Worm (Caenorhabditis elegans): ENCODE data around the gene R11D1.1.

Gene R11D1.1

DNA sequence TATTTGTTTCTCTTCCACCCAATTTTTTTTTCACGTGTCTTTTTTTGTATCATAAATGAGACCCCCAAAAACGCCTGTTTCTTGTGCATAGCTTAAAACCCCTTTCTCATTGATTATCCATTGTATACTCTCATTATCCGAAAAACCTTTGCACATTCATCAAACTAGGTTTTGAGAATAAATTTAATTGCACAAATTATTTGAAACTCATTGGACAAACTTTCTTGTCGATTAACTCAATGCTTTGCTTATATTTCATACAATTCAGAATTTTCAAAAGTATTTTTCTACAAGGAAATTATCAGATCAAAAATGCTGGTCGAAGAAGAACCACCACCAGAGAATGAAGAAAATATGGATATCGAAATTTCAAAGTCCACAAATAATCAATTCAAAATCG is at the start of gene R11D1.1:
Gene R11D1.1, plus strand, starts transcription at position 301 of the 400 bp plus-strand sequence.
- no peak for TF ChIP-seq elt-4 (tag; optimal IDR thresholded peaks at IDR 0.05)
- TF ChIP-seq ceh-19 (GFP tag; optimal IDR thresholded peaks at IDR 0.05), result no peak
- TF ChIP-seq nhr-11 (tag; optimal IDR thresholded peaks at IDR 0.05), result no peak
- TF ChIP-seq odd-2 (tag; optimal IDR thresholded peaks at IDR 0.05), result no peak
- TF ChIP-seq pax-1 (tag; optimal IDR thresholded peaks at IDR 0.05), result no peak
- no peak for TF ChIP-seq hlh-15 (tag; optimal IDR thresholded peaks at IDR 0.05)
- no peak for TF ChIP-seq Y22D7AL.16 (tag; optimal IDR thresholded peaks at IDR 0.05)
- no peak for TF ChIP-seq hlh-13 (GFP tag; optimal IDR thresholded peaks at IDR 0.05)
- TF ChIP-seq fkh-10 (GFP tag; optimal IDR thresholded peaks at IDR 0.05), result no peak
- no peak for TF ChIP-seq tbx-2 (tag; optimal IDR thresholded peaks at IDR 0.05)
- no peak for TF ChIP-seq mec-3 (tag; optimal IDR thresholded peaks at IDR 0.05; ENCODE audit: borderline replicate concordance)

ce11 chrV:12658142-12658541 is 46.0 kb upstream of the R11D1.1 start, which contains the start of gene W05B10.6:
W05B10.6 (minus strand) TSS chrV:12658242.
- TF ChIP-seq ceh-2 (tag; optimal IDR thresholded peaks at IDR 0.05) (no peak), rnt-1 (tag; optimal IDR thresholded peaks at IDR 0.05) (no peak), hlh-13 (GFP tag; optimal IDR thresholded peaks at IDR 0.05) (no peak), syd-9 (tag; optimal IDR thresholded peaks at IDR 0.05) (no peak), zip-5 (tag; optimal IDR thresholded peaks at IDR 0.05) (no peak), ets-4 (tag; optimal IDR thresholded peaks at IDR 0.05) (no peak), C08G9.2 (tag; optimal IDR thresholded peaks at IDR 0.05) (no peak), ztf-16 (tag; optimal IDR thresholded peaks at IDR 0.05) (no peak), C38D4.7 (GFP tag; optimal IDR thresholded peaks at IDR 0.05) (no peak), sdc-2 (tag; optimal IDR thresholded peaks at IDR 0.05) (no peak), dmd-4 (tag; optimal IDR thresholded peaks at IDR 0.05; ENCODE audit: borderline replicate concordance) (no peak), hlh-15 (tag; optimal IDR thresholded peaks at IDR 0.05) (no peak), unc-55 (GFP tag; optimal IDR thresholded peaks at IDR 0.05) (no peak), ahr-1 (tag; optimal IDR thresholded peaks at IDR 0.05) (no peak), hlh-6 (tag; optimal IDR thresholded peaks at IDR 0.05) (no peak)

- TF ChIP-seq fkh-6 (tag; optimal IDR thresholded peaks at IDR 0.05) (no peak), hlh-30 (tag; optimal IDR thresholded peaks at IDR 0.05; ENCODE audit: insufficient read depth) (peak; percentile 37), ahr-1 (tag; optimal IDR thresholded peaks at IDR 0.05) (no peak), unc-42 (tag; optimal IDR thresholded peaks at IDR 0.05) (peak; percentile 83), zip-5 (tag; optimal IDR thresholded peaks at IDR 0.05) (no peak), ceh-22 (tag; optimal IDR thresholded peaks at IDR 0.05) (no peak), pag-3 (tag; optimal IDR thresholded peaks at IDR 0.05; ENCODE audit: borderline replicate concordance) (no peak), elt-4 (tag; optimal IDR thresholded peaks at IDR 0.05) (no peak), ets-4 (tag; optimal IDR thresholded peaks at IDR 0.05) (no peak), sox-2 (GFP tag; IDR thresholded peaks at IDR 0.05) (no peak), ceh-48 (tag; optimal IDR thresholded peaks at IDR 0.05) (no peak), fax-1 (tag; optimal IDR thresholded peaks at IDR 0.05) (no peak), madf-2 (tag; optimal IDR thresholded peaks at IDR 0.05) (no peak), ceh-31 (tag; optimal IDR thresholded peaks at IDR 0.05) (peak; percentile 14), hlh-15 (tag; optimal IDR thresholded peaks at IDR 0.05) (no peak), ztf-16 (tag; optimal IDR thresholded peaks at IDR 0.05) (peak; percentile 4), ref-2 (tag; optimal IDR thresholded peaks at IDR 0.05) (no peak), npax-4 (tag; optimal IDR thresholded peaks at IDR 0.05) (no peak)
These were observed 44.8 kb upstream of the R11D1.1 start, which contains the start of gene ccch-3 for ce11 chrV:12659426-12659825. ccch-3 (minus strand) TSS chrV:12659687.

DNA sequence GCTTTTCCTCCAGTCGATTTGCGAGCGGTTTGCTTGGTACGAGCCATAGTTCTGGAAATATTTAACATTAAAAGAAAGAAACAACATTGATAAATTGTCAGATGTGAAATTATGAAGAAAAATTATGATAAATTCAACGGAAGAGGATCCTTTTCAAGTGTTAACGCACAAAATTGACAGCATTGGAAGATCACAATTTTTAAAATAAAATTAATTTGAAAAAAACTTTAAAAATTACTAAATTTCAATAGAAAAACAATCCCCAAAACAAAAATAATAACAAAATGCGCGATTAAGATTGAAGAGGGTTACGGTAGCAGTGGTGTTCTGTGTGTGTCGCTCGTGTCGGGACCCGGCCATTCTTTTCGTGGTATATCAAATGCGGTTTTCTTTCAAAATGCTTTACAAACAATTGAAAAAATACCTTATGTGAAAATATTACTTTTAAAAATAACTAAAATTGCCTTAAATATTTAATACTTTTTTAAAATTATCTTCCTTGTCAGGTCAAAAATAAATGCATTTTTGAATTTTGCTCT is 43.8 kb upstream of the R11D1.1 start, which contains the start of gene his-74:
Gene his-74, minus strand, starts transcription at position 51 of the 539 bp plus-strand sequence.
- TF ChIP-seq ztf-16 (tag; optimal IDR thresholded peaks at IDR 0.05) (no peak), ets-4 (tag; optimal IDR thresholded peaks at IDR 0.05) (no peak), mec-3 (tag; optimal IDR thresholded peaks at IDR 0.05; ENCODE audit: borderline replicate concordance) (no peak), pros-1 (tag; optimal IDR thresholded peaks at IDR 0.05) (no peak), che-1 (tag; optimal IDR thresholded peaks at IDR 0.05) (no peak), sdc-2 (tag; optimal IDR thresholded peaks at IDR 0.05) (no peak), nhr-232 (tag; optimal IDR thresholded peaks at IDR 0.05) (no peak), rnt-1 (tag; optimal IDR thresholded peaks at IDR 0.05) (no peak), ceh-34 (tag; optimal IDR thresholded peaks at IDR 0.05) (no peak)

Measured in whole organism, late embryonic.